Worm (Caenorhabditis elegans): Measurements from ENCODE around the gene tra-1.

DNA sequence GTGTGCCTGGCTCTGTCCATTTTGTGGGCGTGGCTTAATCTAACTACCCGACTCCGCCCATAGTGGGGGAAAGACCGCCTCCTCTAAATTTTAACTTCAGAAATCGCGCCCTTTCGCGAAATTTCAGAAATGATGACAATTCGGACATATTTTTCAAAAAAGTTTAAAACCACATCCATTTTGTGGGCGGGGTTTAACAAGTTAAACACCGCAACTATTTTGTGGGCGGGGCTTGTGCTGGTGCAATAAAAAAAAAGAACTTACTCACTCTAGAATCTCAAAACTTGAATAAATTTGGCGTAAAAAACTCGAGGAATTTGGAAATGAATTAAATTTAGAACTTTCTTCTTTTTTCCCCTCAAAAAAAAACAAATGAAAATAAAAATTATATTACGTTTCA lies 24.5 kb downstream of the tra-1 start:
- TF ChIP-seq nhr-232 (tag; optimal IDR thresholded peaks at IDR 0.05), result no peak
- no peak for TF ChIP-seq pqm-1 (tag; optimal IDR thresholded peaks at IDR 0.05)
- no peak for TF ChIP-seq hlh-30 (tag; optimal IDR thresholded peaks at IDR 0.05; ENCODE audit: insufficient read depth)
- TF ChIP-seq nhr-11 (tag; optimal IDR thresholded peaks at IDR 0.05), result no peak
- no peak for TF ChIP-seq hlh-8 (tag; optimal IDR thresholded peaks at IDR 0.05)
- TF ChIP-seq ceh-9 (tag; optimal IDR thresholded peaks at IDR 0.05), result no peak
- TF ChIP-seq pag-3 (tag; optimal IDR thresholded peaks at IDR 0.05; ENCODE audit: borderline replicate concordance), result no peak
- no peak for TF ChIP-seq unc-86 (tag; optimal IDR thresholded peaks at IDR 0.05)
- no peak for TF ChIP-seq ets-4 (tag; optimal IDR thresholded peaks at IDR 0.05)
- TF ChIP-seq tbx-2 (tag; optimal IDR thresholded peaks at IDR 0.05), result no peak
- no peak for TF ChIP-seq ceh-45 (GFP tag; IDR thresholded peaks at IDR 0.05)
- no peak for TF ChIP-seq F13H6.1 (tag; optimal IDR thresholded peaks at IDR 0.05)

Data from whole organism, late embryonic.